Worm (Caenorhabditis elegans): Measurements from ENCODE around the gene R05G6.9.

DNA sequence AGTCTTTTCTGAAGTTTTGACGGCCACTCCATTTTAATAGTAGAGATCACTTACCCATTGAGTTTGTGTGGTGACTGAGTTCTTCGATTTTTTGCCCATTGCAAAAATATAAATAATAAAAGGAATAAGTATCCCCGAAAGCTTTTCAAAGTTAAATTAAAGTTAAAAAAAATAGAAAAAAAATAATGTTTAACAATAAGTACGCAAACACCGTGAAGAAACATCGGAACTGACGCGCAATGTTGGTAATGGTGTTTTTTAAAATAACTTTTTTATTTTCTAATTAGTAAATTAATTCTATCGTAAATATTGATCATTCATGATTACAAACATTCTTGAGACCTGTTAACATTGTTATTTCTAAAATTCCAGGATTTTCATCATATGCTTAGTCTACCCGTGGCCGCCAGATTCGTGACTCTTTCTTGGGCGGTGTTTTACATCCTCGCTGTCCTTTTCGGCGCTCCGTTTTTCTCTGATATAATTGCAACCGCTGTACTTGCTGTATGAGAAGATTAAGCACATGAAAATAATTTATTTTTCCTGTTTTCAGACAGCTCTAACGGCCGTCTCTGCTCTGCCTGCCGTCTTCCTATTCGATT, 40.3 kb upstream of the R05G6.9 start, which contains the start of the genes F49E8.7, F49E8.8 and nprl-2:
- TF ChIP-seq lin-15B (tag; optimal IDR thresholded peaks at IDR 0.05) (no peak), vab-7 (GFP tag; IDR thresholded peaks at IDR 0.05) (no peak), nhr-11 (tag; optimal IDR thresholded peaks at IDR 0.05) (no peak), nhr-237 (tag; optimal IDR thresholded peaks at IDR 0.05) (no peak), ces-1 (GFP tag; optimal IDR thresholded peaks at IDR 0.05) (no peak), lsy-2 (tag; optimal IDR thresholded peaks at IDR 0.05) (no peak), lim-7 (GFP tag; IDR thresholded peaks at IDR 0.05) (no peak), lin-38 (GFP tag; IDR thresholded peaks at IDR 0.05) (no peak), snpc-4 (tag; optimal IDR thresholded peaks at IDR 0.05) (no peak), zip-2 (tag; optimal IDR thresholded peaks at IDR 0.05) (no peak), ceh-62 (tag; optimal IDR thresholded peaks at IDR 0.05) (no peak), zfp-3 (GFP tag; conservative IDR thresholded peaks at IDR 0.05) (no peak), unc-39 (tag; optimal IDR thresholded peaks at IDR 0.05) (no peak)

Measured in whole organism, L4 larva.